Worm (Caenorhabditis elegans): ENCODE results near the gene rsp-5.

DNA sequence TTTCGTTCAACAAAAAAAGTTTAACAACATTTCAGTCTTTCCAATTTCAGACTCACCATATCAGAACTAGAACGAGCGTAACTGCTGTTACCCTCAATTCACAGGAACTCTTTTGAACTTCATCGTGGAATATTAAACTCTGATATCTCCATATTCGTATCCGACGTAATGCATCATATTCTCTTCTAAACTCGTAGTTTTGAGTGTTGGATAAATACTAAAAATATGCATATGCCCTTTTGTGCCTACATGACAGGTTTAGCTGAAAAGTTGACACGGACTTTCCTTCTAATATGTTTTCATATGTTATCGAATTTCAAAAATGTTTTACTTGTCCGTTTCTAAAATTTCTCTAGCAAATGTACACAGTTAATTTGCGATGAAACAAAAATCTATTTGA is 9.1 kb downstream of the rsp-5 start, which contains the start of gene twk-49:
- TF ChIP-seq tbx-2 (tag; optimal IDR thresholded peaks at IDR 0.05), result no peak
- no peak for TF ChIP-seq blmp-1 (tag; optimal IDR thresholded peaks at IDR 0.05)
- TF ChIP-seq zag-1 (tag; optimal IDR thresholded peaks at IDR 0.05), result no peak
- TF ChIP-seq fkh-10 (GFP tag; optimal IDR thresholded peaks at IDR 0.05), result no peak
- TF ChIP-seq sptf-1 (tag; optimal IDR thresholded peaks at IDR 0.05), result no peak
- no peak for TF ChIP-seq fkh-8 (tag; optimal IDR thresholded peaks at IDR 0.05)
- TF ChIP-seq nhr-76 (tag; optimal IDR thresholded peaks at IDR 0.05), result no peak
- TF ChIP-seq elt-2 (tag; optimal IDR thresholded peaks at IDR 0.05), result no peak
- TF ChIP-seq mep-1 (tag; optimal IDR thresholded peaks at IDR 0.05), result no peak
